Worm (Caenorhabditis elegans): ENCODE results near the gene spat-2.

Gene spat-2

ce11 chrIII:11107327-11107726, 70.6 kb downstream of the spat-2 start:
- no peak for TF ChIP-seq nhr-77 (tag; optimal IDR thresholded peaks at IDR 0.05)
- TF ChIP-seq elt-3 (tag; optimal IDR thresholded peaks at IDR 0.05) = no peak
- no peak for TF ChIP-seq F13H6.1 (tag; optimal IDR thresholded peaks at IDR 0.05)
- no peak for TF ChIP-seq ztf-11 (tag; optimal IDR thresholded peaks at IDR 0.05)
- TF ChIP-seq ZK546.5 (tag; optimal IDR thresholded peaks at IDR 0.05) = no peak
- no peak for TF ChIP-seq nhr-11 (tag; optimal IDR thresholded peaks at IDR 0.05)
- TF ChIP-seq nhr-12 (tag; optimal IDR thresholded peaks at IDR 0.05) = no peak
- no peak for TF ChIP-seq elt-1 (tag; optimal IDR thresholded peaks at IDR 0.05)
- TF ChIP-seq nhr-237 (tag; optimal IDR thresholded peaks at IDR 0.05) = no peak

DNA sequence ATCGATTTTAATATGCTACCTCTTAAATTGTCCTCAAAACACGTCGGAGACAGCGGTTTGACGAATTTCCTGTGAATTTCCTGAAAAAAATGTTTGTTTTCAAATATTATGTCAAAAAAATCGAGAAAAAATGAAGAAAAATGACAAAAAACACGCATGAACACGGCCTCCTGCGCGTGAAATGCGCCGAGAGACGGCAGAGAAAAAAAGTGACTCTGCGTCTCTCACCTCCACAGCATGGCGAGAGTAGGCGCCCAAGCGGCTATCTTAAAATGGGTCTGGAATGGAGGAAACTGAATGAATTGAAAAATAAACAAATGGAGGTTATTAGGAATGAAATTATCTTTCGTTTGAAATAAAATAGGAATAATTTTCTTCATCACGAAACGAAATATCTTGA, 74.0 kb downstream of the spat-2 start:
- TF ChIP-seq mdl-1 (tag; optimal IDR thresholded peaks at IDR 0.05) = peak in 1 of 2 experiments; percentile 18
- TF ChIP-seq lin-39 (tag; optimal IDR thresholded peaks at IDR 0.05) = no peak
- TF ChIP-seq nhr-23 (tag; optimal IDR thresholded peaks at IDR 0.05) = no peak
- TF ChIP-seq R02D3.7 (tag; optimal IDR thresholded peaks at IDR 0.05) = no peak
- no peak for TF ChIP-seq nhr-6 (tag; optimal IDR thresholded peaks at IDR 0.05)
- no peak for TF ChIP-seq ztf-4 (tag; optimal IDR thresholded peaks at IDR 0.05)
- no peak for TF ChIP-seq alr-1 (tag; optimal IDR thresholded peaks at IDR 0.05)
- no peak for TF ChIP-seq unc-62 (GFP tag; optimal IDR thresholded peaks at IDR 0.05)
- no peak for TF ChIP-seq unc-39 (tag; optimal IDR thresholded peaks at IDR 0.05)
- TF ChIP-seq sma-3 (GFP tag; optimal IDR thresholded peaks at IDR 0.05) = peak; percentile 82
- TF ChIP-seq ztf-1 (GFP tag; conservative IDR thresholded peaks at IDR 0.05) = no peak
- no peak for TF ChIP-seq sem-4 (tag; optimal IDR thresholded peaks at IDR 0.05)
- no peak for TF ChIP-seq ama-1 (optimal IDR thresholded peaks at IDR 0.05)
- peak; percentile 8 for TF ChIP-seq lin-11 (tag; optimal IDR thresholded peaks at IDR 0.05)
- peak; percentile 64 for TF ChIP-seq egl-27 (tag; optimal IDR thresholded peaks at IDR 0.05)
- TF ChIP-seq ceh-82 (tag; optimal IDR thresholded peaks at IDR 0.05) = no peak
- TF ChIP-seq ZK546.5 (tag; optimal IDR thresholded peaks at IDR 0.05) = no peak
- TF ChIP-seq zag-1 (tag; optimal IDR thresholded peaks at IDR 0.05) = no peak
- TF ChIP-seq skn-1 (tag; optimal IDR thresholded peaks at IDR 0.05) = no peak
- TF ChIP-seq lsy-2 (tag; optimal IDR thresholded peaks at IDR 0.05) = peak; percentile 77 to 82
- no peak for TF ChIP-seq snpc-4 (tag; optimal IDR thresholded peaks at IDR 0.05)
- no peak for TF ChIP-seq peb-1 (tag; optimal IDR thresholded peaks at IDR 0.05)
- peak; percentile 83 for TF ChIP-seq gmeb-1 (tag; optimal IDR thresholded peaks at IDR 0.05)
- TF ChIP-seq nhr-12 (tag; optimal IDR thresholded peaks at IDR 0.05) = no peak
- TF ChIP-seq elt-3 (tag; optimal IDR thresholded peaks at IDR 0.05) = no peak
- TF ChIP-seq ztf-11 (tag; optimal IDR thresholded peaks at IDR 0.05) = no peak
- TF ChIP-seq nhr-129 (tag; optimal IDR thresholded peaks at IDR 0.05) = peak; percentile 22
- peak; percentile 19 for TF ChIP-seq nhr-21 (tag; optimal IDR thresholded peaks at IDR 0.05)
- TF ChIP-seq sma-9 (GFP tag; optimal IDR thresholded peaks at IDR 0.05) = no peak
- no peak for TF ChIP-seq sma-9 (tag; optimal IDR thresholded peaks at IDR 0.05)
- no peak for TF ChIP-seq nhr-77 (tag; optimal IDR thresholded peaks at IDR 0.05)
- peak; percentile 53 for TF ChIP-seq F13H6.1 (tag; optimal IDR thresholded peaks at IDR 0.05)
- no peak for TF ChIP-seq nhr-237 (tag; optimal IDR thresholded peaks at IDR 0.05)
- peak; percentile 61 for TF ChIP-seq nhr-25 (tag; optimal IDR thresholded peaks at IDR 0.05)
- no peak for TF ChIP-seq aly-2 (tag; optimal IDR thresholded peaks at IDR 0.05)
- no peak for TF ChIP-seq fos-1 (tag; optimal IDR thresholded peaks at IDR 0.05)
- TF ChIP-seq dmd-4 (tag; optimal IDR thresholded peaks at IDR 0.05) = no peak
- TF ChIP-seq lin-13 (GFP tag; optimal IDR thresholded peaks at IDR 0.05) = peak; percentile 75
- TF ChIP-seq mbf-1 (tag; optimal IDR thresholded peaks at IDR 0.05) = no peak
- no peak for TF ChIP-seq Y55F3AM.14 (GFP tag; optimal IDR thresholded peaks at IDR 0.05)
- no peak for TF ChIP-seq blmp-1 (tag; optimal IDR thresholded peaks at IDR 0.05; ENCODE audit: insufficient read depth)
- TF ChIP-seq C34F6.9 (tag; optimal IDR thresholded peaks at IDR 0.05) = peak; percentile 20
- TF ChIP-seq unc-55 (GFP tag; optimal IDR thresholded peaks at IDR 0.05) = peak; percentile 69
- TF ChIP-seq nhr-11 (tag; optimal IDR thresholded peaks at IDR 0.05) = no peak
- no peak for TF ChIP-seq ceh-16 (tag; optimal IDR thresholded peaks at IDR 0.05)
- no peak for TF ChIP-seq nhr-10 (tag; optimal IDR thresholded peaks at IDR 0.05)
- TF ChIP-seq mab-5 (tag; optimal IDR thresholded peaks at IDR 0.05) = peak; percentile 11
- peak; percentile 14 for TF ChIP-seq crh-2 (tag; optimal IDR thresholded peaks at IDR 0.05)
- TF ChIP-seq elt-1 (tag; optimal IDR thresholded peaks at IDR 0.05) = no peak
